Worm (Caenorhabditis elegans) whole organism, midembryonic: Measurements from ENCODE around the gene gap-1.
A peak's percentile ranks its signal among the peaks of the same experiment; 100 is the strongest.

Experiments
- T22C8.4 ChIP-seq: fragments of 200-800 bp; sonication (Bioruptor generic); IDR thresholded peaks from 2 replicates; pipeline ENCODE4 v1.3.6; 2022; ENCODE audit warnings: missing genetic modification characterization, missing compliant biosample characterization
- cog-1 ChIP-seq: sonication (generic microtip); optimal IDR thresholded peaks from 2 replicates; lab custom pipeline; 2016; ENCODE audit warnings: missing genetic modification characterization, missing compliant biosample characterization
- flt-1 ChIP-seq: fragments of 200-800 bp; sonication (Bioruptor generic); IDR thresholded peaks from 2 replicates; pipeline ENCODE4 v1.3.6; 2022; ENCODE audit warnings: missing genetic modification characterization, missing compliant biosample characterization
- klf-2 ChIP-seq: fragments of 200-800 bp; sonication (Bioruptor generic); conservative IDR thresholded peaks from 2 replicates; pipeline ENCODE4 v1.3.6; 2022; ENCODE audit warnings: missing genetic modification reagents, missing genetic modification characterization, missing compliant biosample characterization
- med-1 ChIP-seq: sonication (generic microtip); optimal IDR thresholded peaks from 2 replicates; lab custom pipeline; 2017; ENCODE audit warnings: missing genetic modification characterization, mild to moderate bottlenecking, missing compliant biosample characterization, antibody characterized with exemption, missing genetic modification reagents; ENCODE audit not compliant: insufficient read depth
- ref-1 ChIP-seq: fragments of 200-800 bp; sonication (Bioruptor generic); conservative IDR thresholded peaks from 2 replicates; pipeline ENCODE4 v1.3.6; 2022; ENCODE audit warnings: missing genetic modification reagents, missing genetic modification characterization, missing compliant biosample characterization
- tab-1 ChIP-seq: fragments of 200-800 bp; sonication (Bioruptor generic); IDR thresholded peaks from 2 replicates; pipeline ENCODE4 v1.3.6; 2022; ENCODE audit warnings: missing genetic modification characterization, missing compliant biosample characterization
- ztf-23 ChIP-seq: fragments of 200-800 bp; sonication (Bioruptor generic); IDR thresholded peaks from 2 replicates; pipeline ENCODE4 v1.3.6; 2022; ENCODE audit warnings: missing genetic modification reagents, missing genetic modification characterization, missing compliant biosample characterization
- ztf-29 ChIP-seq: fragments of 200-800 bp; sonication (Bioruptor generic); IDR thresholded peaks from 2 replicates; pipeline ENCODE4 v1.3.6; 2022; ENCODE audit warnings: missing genetic modification reagents, missing genetic modification characterization, missing compliant biosample characterization

The gap-1 gene

DNA sequence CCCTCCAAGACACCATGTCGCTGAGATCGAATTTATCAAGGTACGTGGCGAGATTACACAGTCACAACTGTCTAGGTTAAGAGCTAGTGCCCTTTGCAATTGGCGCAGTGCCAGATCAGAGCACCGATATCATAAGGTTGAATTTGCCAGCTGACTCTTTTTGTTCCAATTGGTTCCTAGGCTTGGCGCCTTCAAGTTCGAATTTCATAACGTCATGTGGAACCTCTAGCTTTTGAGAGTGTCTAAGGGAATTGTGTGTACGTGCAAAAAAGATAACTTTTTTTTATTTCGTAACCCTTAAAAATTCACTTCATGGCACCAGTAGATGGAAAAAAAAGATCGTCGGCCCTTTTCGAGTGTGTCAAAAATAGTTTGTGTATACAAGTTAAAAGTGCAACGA, 23.9 kb downstream of the gap-1 start:
- TF ChIP-seq ref-1 (GFP tag; lab: Robert Waterston, UW) (no peak), T22C8.4 (GFP tag; lab: Robert Waterston, UW) (no peak), cog-1 (no peak), ztf-23 (no peak), flt-1 (GFP tag; lab: Robert Waterston, UW) (no peak), klf-2 (GFP tag; lab: Robert Waterston, UW) (no peak), tab-1 (no peak), ztf-29 (GFP tag; lab: Robert Waterston, UW) (no peak), med-1 (GFP tag; lab: Kevin White, UChicago) (no peak)

ce11 chrX:2216662-2217061, 24.4 kb downstream of the gap-1 start:
- TF ChIP-seq ztf-23, result no peak
- TF ChIP-seq cog-1, result no peak
- 0 out of 2 replicates have a peak, but pooled peaks have one; percentile 41 for TF ChIP-seq klf-2 (GFP tag; lab: Robert Waterston, UW)
- no peak for TF ChIP-seq ztf-29 (GFP tag; lab: Robert Waterston, UW)
- TF ChIP-seq tab-1, result no peak

ce11 chrX:2219006-2219405, 26.7 kb downstream of the gap-1 start:
- TF ChIP-seq klf-2 (GFP tag; lab: Robert Waterston, UW) (no peak), ztf-23 (no peak), T22C8.4 (GFP tag; lab: Robert Waterston, UW) (no peak), ref-1 (GFP tag; lab: Robert Waterston, UW) (no peak), tab-1 (no peak), ztf-29 (GFP tag; lab: Robert Waterston, UW) (no peak), med-1 (GFP tag; lab: Kevin White, UChicago) (no peak), cog-1 (no peak), flt-1 (GFP tag; lab: Robert Waterston, UW) (no peak)

- TF ChIP-seq med-1 (GFP tag; lab: Kevin White, UChicago) (no peak), T22C8.4 (GFP tag; lab: Robert Waterston, UW) (no peak), ref-1 (GFP tag; lab: Robert Waterston, UW) (no peak), ztf-29 (GFP tag; lab: Robert Waterston, UW) (no peak), flt-1 (GFP tag; lab: Robert Waterston, UW) (no peak), tab-1 (no peak), klf-2 (GFP tag; lab: Robert Waterston, UW) (no peak), ztf-23 (no peak), cog-1 (no peak)
These were observed 27.1 kb downstream of the gap-1 start for ce11 chrX:2219453-2219852.

- TF ChIP-seq med-1 (GFP tag; lab: Kevin White, UChicago), result no peak
- no peak for TF ChIP-seq ztf-23
- no peak for TF ChIP-seq cog-1
- TF ChIP-seq klf-2 (GFP tag; lab: Robert Waterston, UW), result no peak
- TF ChIP-seq flt-1 (GFP tag; lab: Robert Waterston, UW), result no peak
- TF ChIP-seq tab-1, result no peak
- TF ChIP-seq T22C8.4 (GFP tag; lab: Robert Waterston, UW), result no peak
- TF ChIP-seq ref-1 (GFP tag; lab: Robert Waterston, UW), result no peak
- TF ChIP-seq ztf-29 (GFP tag; lab: Robert Waterston, UW), result no peak
These were observed 28.5 kb downstream of the gap-1 start, which contains the start of gene hex-1 for ce11 chrX:2220850-2221249. Gene hex-1, plus strand, starts transcription at chrX:2221150.

DNA sequence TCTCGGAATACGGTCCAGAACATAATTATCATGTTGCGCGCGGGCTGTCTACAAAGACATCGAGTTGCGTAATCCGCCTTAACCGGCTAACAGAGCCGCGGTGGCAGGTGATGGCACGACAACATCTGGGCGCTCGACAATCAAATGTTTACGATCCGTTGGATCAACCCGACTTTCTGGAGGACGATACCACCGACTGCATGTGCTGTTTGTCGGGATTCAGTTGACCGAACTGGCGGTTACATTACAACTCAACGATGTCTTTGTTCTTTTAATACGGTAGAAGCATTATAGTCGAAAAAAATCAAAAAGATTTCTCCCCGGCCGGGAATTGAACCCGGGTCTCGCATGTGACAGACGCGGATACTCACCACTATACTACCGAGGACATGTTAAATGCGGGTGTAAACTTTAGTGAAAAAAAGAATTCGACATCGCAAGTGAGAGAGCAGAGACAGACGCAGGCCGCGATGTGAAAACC, 34.6 kb downstream of the gap-1 start:
- TF ChIP-seq flt-1 (GFP tag; lab: Robert Waterston, UW), result peak; percentile 90
- TF ChIP-seq med-1 (GFP tag; lab: Kevin White, UChicago), result peak; percentile 43
- TF ChIP-seq klf-2 (GFP tag; lab: Robert Waterston, UW), result peak; percentile 87
- TF ChIP-seq T22C8.4 (GFP tag; lab: Robert Waterston, UW), result peak; percentile 81
- peak; percentile 80 for TF ChIP-seq ref-1 (GFP tag; lab: Robert Waterston, UW)
- TF ChIP-seq ztf-29 (GFP tag; lab: Robert Waterston, UW), result peak; percentile 80
- peak; percentile 84 for TF ChIP-seq tab-1
- peak; percentile 81 for TF ChIP-seq cog-1
- peak; percentile 90 for TF ChIP-seq ztf-23

- TF ChIP-seq cog-1 (no peak), med-1 (GFP tag; lab: Kevin White, UChicago) (no peak), ref-1 (GFP tag; lab: Robert Waterston, UW) (no peak), ztf-23 (no peak), ztf-29 (GFP tag; lab: Robert Waterston, UW) (no peak), T22C8.4 (GFP tag; lab: Robert Waterston, UW) (no peak), tab-1 (no peak), flt-1 (GFP tag; lab: Robert Waterston, UW) (no peak), klf-2 (GFP tag; lab: Robert Waterston, UW) (no peak)
These were observed 37.2 kb downstream of the gap-1 start, which contains the start of gene lin-32 for ce11 chrX:2229305-2230172. Gene lin-32, minus strand, starts transcription at chrX:2230122.

DNA sequence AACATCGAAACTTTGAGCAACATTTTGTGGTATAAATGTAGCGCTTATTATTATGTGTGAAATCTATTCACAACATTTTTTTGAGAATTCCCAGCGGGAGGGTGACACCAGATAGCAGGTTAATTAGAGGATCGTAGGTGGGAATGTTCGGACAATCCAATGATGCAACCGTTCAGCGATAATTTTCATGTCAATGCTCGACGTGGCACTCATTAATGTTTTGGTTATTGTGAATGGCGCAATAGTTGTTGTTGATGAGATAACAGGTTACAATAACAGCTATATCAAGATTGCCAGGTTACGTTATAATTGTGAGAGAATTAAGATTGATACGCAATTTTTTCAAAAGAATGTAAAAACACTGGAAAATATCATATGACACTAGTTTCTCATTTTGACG, 39.0 kb downstream of the gap-1 start:
- TF ChIP-seq ztf-23 (no peak), klf-2 (GFP tag; lab: Robert Waterston, UW) (no peak), cog-1 (no peak), tab-1 (no peak), med-1 (GFP tag; lab: Kevin White, UChicago) (no peak), T22C8.4 (GFP tag; lab: Robert Waterston, UW) (no peak), flt-1 (GFP tag; lab: Robert Waterston, UW) (no peak), ref-1 (GFP tag; lab: Robert Waterston, UW) (no peak), ztf-29 (GFP tag; lab: Robert Waterston, UW) (no peak)

DNA sequence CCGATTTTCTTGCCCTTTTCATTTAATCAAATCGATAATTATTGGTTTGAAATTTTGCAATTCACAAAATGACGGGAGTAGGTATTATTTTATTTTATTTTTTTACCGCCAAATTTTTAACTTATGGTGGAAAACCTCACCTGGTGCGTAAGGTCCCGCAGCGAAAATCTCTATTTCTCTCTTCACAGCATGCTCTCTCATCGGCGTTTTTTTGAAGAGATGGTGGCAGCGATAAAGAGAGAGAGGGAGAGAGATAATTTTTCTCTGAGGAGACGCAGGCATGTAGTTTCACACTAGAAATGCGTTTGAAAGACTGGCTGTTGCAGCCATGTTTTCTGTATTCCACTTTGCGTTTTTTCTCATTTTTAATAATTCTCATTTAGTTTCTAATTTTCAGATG, 41.6 kb downstream of the gap-1 start, which contains the start of gene T14F9.2:
Gene T14F9.2 (plus strand): TSS at position 396 of the 400 bp plus-strand sequence.
- TF ChIP-seq klf-2 (GFP tag; lab: Robert Waterston, UW), result no peak
- TF ChIP-seq cog-1, result no peak
- no peak for TF ChIP-seq T22C8.4 (GFP tag; lab: Robert Waterston, UW)
- no peak for TF ChIP-seq ztf-23
- no peak for TF ChIP-seq flt-1 (GFP tag; lab: Robert Waterston, UW)
- TF ChIP-seq ztf-29 (GFP tag; lab: Robert Waterston, UW), result no peak
- TF ChIP-seq med-1 (GFP tag; lab: Kevin White, UChicago), result no peak
- no peak for TF ChIP-seq tab-1
- no peak for TF ChIP-seq ref-1 (GFP tag; lab: Robert Waterston, UW)
